Worm (Caenorhabditis elegans) whole organism, L1 larva: ENCODE data around the gene fem-3.

Source experiments
- C04F5.9 ChIP-seq: sonication (generic microtip); optimal IDR thresholded peaks from 2 replicates; lab custom pipeline; 2016; ENCODE audit warnings: missing genetic modification characterization, missing compliant biosample characterization
- C16A3.4 ChIP-seq: fragments of 150-350 bp; optimal IDR thresholded peaks from 2 replicates; lab custom pipeline; 2014; ENCODE audit warnings: missing biosample characterization, missing genetic modification characterization
- C34B4.2 ChIP-seq: sonication (generic microtip); optimal IDR thresholded peaks from 2 replicates; lab custom pipeline; 2017; ENCODE audit warnings: mild to moderate bottlenecking, missing genetic modification characterization, missing compliant biosample characterization
- F16B12.6 ChIP-seq: fragments of 150-350 bp; optimal IDR thresholded peaks from 2 replicates; lab custom pipeline; 2014; ENCODE audit warnings: missing biosample characterization, missing genetic modification characterization
- alr-1 ChIP-seq: fragments of 200-800 bp; sonication (Bioruptor generic); optimal IDR thresholded peaks from 2 replicates; lab custom pipeline; 2018; ENCODE audit warnings: borderline replicate concordance, mild to moderate bottlenecking, missing genetic modification characterization, missing compliant biosample characterization
- aly-2 ChIP-seq: fragments of 150-350 bp; optimal IDR thresholded peaks from 2 replicates; lab custom pipeline; 2014; ENCODE audit warnings: missing biosample characterization, missing genetic modification characterization
- ama-1 ChIP-seq: fragments of 150-350 bp; optimal IDR thresholded peaks from 2 replicates; lab custom pipeline; 2014
- blmp-1 ChIP-seq: fragments of 150-350 bp; optimal IDR thresholded peaks from 2 replicates; lab custom pipeline; 2014; ENCODE audit warnings: missing biosample characterization, missing genetic modification characterization
- ceh-63 ChIP-seq: fragments of 200-800 bp; sonication (Bioruptor generic); optimal IDR thresholded peaks from 2 replicates; lab custom pipeline; 2018; ENCODE audit warnings: mild to moderate bottlenecking, missing genetic modification characterization, missing compliant biosample characterization
- ceh-88 ChIP-seq: fragments of 200-800 bp; sonication (Bioruptor generic); IDR thresholded peaks from 2 replicates; pipeline ENCODE4 v1.3.6; 2022; ENCODE audit warnings: missing genetic modification characterization, missing compliant biosample characterization
- ceh-90 ChIP-seq: sonication (generic microtip); optimal IDR thresholded peaks from 2 replicates; lab custom pipeline; 2016; ENCODE audit warnings: missing genetic modification characterization, missing compliant biosample characterization
- ces-1 ChIP-seq: fragments of 150-350 bp; optimal IDR thresholded peaks from 2 replicates; lab custom pipeline; 2014; ENCODE audit warnings: missing biosample characterization, missing genetic modification reagents, missing genetic modification characterization
- dsc-1 ChIP-seq: sonication (generic microtip); optimal IDR thresholded peaks from 2 replicates; lab custom pipeline; 2016; ENCODE audit warnings: mild to moderate bottlenecking, missing genetic modification characterization, missing compliant biosample characterization
- efl-1 ChIP-seq, 4 experiments: fragments of 150-350 bp; optimal IDR thresholded peaks in 3 of 4; peaks in 1 of 4; 1 replicate in 1 of 4; 2 replicates in 3 of 4; lab custom pipeline; 2014; ENCODE audit warnings: missing biosample characterization in 2 of 4, missing genetic modification characterization in 2 of 4, missing genetic modification reagents in 2 of 4
- efl-3 ChIP-seq: fragments of 200-800 bp; sonication (Bioruptor generic); optimal IDR thresholded peaks from 2 replicates; lab custom pipeline; 2018; ENCODE audit warnings: mild to moderate bottlenecking, missing genetic modification characterization, missing compliant biosample characterization
- elt-3 ChIP-seq, 6 experiments: fragments of 150-350 bp in 1 of 6; sonication (generic microtip); optimal IDR thresholded peaks; 2 replicates each; lab custom pipeline; 2017 to 2018; ENCODE audit warnings: missing biosample characterization in 6 of 6, missing genetic modification characterization in 6 of 6, inconsistent platforms in 1 of 6
- ets-5 ChIP-seq: fragments of 200-800 bp; sonication (Bioruptor generic); IDR thresholded peaks from 2 replicates; pipeline ENCODE4 v1.3.6; 2022; ENCODE audit warnings: missing genetic modification characterization, missing compliant biosample characterization
- fos-1 ChIP-seq: fragments of 150-350 bp; optimal IDR thresholded peaks from 2 replicates; lab custom pipeline; 2014; ENCODE audit warnings: missing biosample characterization, missing genetic modification characterization
- hlh-17 ChIP-seq: fragments of 200-800 bp; sonication (Bioruptor generic); optimal IDR thresholded peaks from 2 replicates; lab custom pipeline; 2018; ENCODE audit warnings: missing genetic modification characterization, mild to moderate bottlenecking, missing compliant biosample characterization, moderate library complexity, borderline replicate concordance
- hlh-4 ChIP-seq: sonication (generic microtip); optimal IDR thresholded peaks from 2 replicates; lab custom pipeline; 2016; ENCODE audit warnings: mild to moderate bottlenecking, missing genetic modification characterization, missing compliant biosample characterization
- isw-1 ChIP-seq: fragments of 200-800 bp; sonication (Bioruptor generic); IDR thresholded peaks from 2 replicates; pipeline ENCODE4 v1.3.6; 2022; ENCODE audit warnings: missing genetic modification characterization, missing compliant biosample characterization
- lin-14 ChIP-seq: fragments of 200-800 bp; sonication (Bioruptor generic); optimal IDR thresholded peaks from 2 replicates; lab custom pipeline; 2018; ENCODE audit warnings: mild to moderate bottlenecking, missing genetic modification characterization, moderate library complexity, missing compliant biosample characterization
- lin-15B ChIP-seq: fragments of 150-350 bp; sonication (generic microtip); optimal IDR thresholded peaks from 3 replicates; lab custom pipeline; 2014; ENCODE audit warnings: missing biosample characterization, missing genetic modification characterization
- lir-3 ChIP-seq: sonication (generic microtip); optimal IDR thresholded peaks from 2 replicates; lab custom pipeline; 2016; ENCODE audit warnings: mild to moderate bottlenecking, missing genetic modification characterization, moderate library complexity, missing compliant biosample characterization; ENCODE audit not compliant: poor library complexity
- lsy-2 ChIP-seq, 2 experiments: fragments of 150-350 bp; optimal IDR thresholded peaks; 2 replicates each; lab custom pipeline; 2014; ENCODE audit warnings: missing biosample characterization in 2 of 2, missing genetic modification characterization in 2 of 2
- mab-9 ChIP-seq: fragments of 200-800 bp; sonication (Bioruptor generic); IDR thresholded peaks from 2 replicates; pipeline ENCODE4 v1.3.6; 2022; ENCODE audit warnings: missing genetic modification reagents, missing genetic modification characterization, missing compliant biosample characterization
- mdl-1 ChIP-seq, 2 experiments: fragments of 150-350 bp; optimal IDR thresholded peaks; 2 replicates each; lab custom pipeline; 2014 to 2017; ENCODE audit warnings: missing biosample characterization in 2 of 2, missing genetic modification characterization in 2 of 2, inconsistent platforms in 1 of 2
- mef-2 ChIP-seq: fragments of 150-350 bp; optimal IDR thresholded peaks from 2 replicates; lab custom pipeline; 2014; ENCODE audit warnings: missing biosample characterization, missing genetic modification characterization
- nhr-12 ChIP-seq: sonication (generic microtip); optimal IDR thresholded peaks from 2 replicates; lab custom pipeline; 2017; ENCODE audit warnings: missing biosample characterization, missing genetic modification characterization
- nhr-19 ChIP-seq: fragments of 200-800 bp; sonication (Bioruptor generic); conservative IDR thresholded peaks from 2 replicates; pipeline ENCODE4 v1.3.6; 2022; ENCODE audit warnings: missing genetic modification characterization, missing compliant biosample characterization
- nhr-28 ChIP-seq: fragments of 150-350 bp; optimal IDR thresholded peaks from 2 replicates; lab custom pipeline; 2014; ENCODE audit warnings: missing biosample characterization, missing genetic modification characterization
- nhr-47 ChIP-seq: sonication (generic microtip); optimal IDR thresholded peaks from 2 replicates; lab custom pipeline; 2016; ENCODE audit warnings: mild to moderate bottlenecking, missing genetic modification characterization, moderate library complexity, missing compliant biosample characterization
- nhr-71 ChIP-seq: sonication (generic microtip); optimal IDR thresholded peaks from 2 replicates; lab custom pipeline; 2016; ENCODE audit warnings: mild to moderate bottlenecking, missing genetic modification characterization, moderate library complexity, missing compliant biosample characterization
- nhr-90 ChIP-seq: sonication (generic microtip); optimal IDR thresholded peaks from 2 replicates; lab custom pipeline; 2016; ENCODE audit warnings: mild to moderate bottlenecking, missing genetic modification characterization, missing compliant biosample characterization; ENCODE audit not compliant: poor library complexity
- pax-3 ChIP-seq: fragments of 200-800 bp; sonication (Bioruptor generic); optimal IDR thresholded peaks from 2 replicates; lab custom pipeline; 2018; ENCODE audit warnings: mild to moderate bottlenecking, missing genetic modification characterization, moderate library complexity, missing compliant biosample characterization
- rnt-1 ChIP-seq: sonication (generic microtip); optimal IDR thresholded peaks from 2 replicates; lab custom pipeline; 2016; ENCODE audit warnings: mild to moderate bottlenecking, missing genetic modification characterization, moderate library complexity, missing compliant biosample characterization
- skn-1 ChIP-seq: fragments of 150-350 bp; optimal IDR thresholded peaks from 2 replicates; lab custom pipeline; 2014; ENCODE audit warnings: missing biosample characterization, missing genetic modification characterization
- snu-23 ChIP-seq: sonication (generic microtip); optimal IDR thresholded peaks from 2 replicates; lab custom pipeline; 2016; ENCODE audit warnings: missing genetic modification characterization, missing compliant biosample characterization
- sptf-1 ChIP-seq: fragments of 150-350 bp; optimal IDR thresholded peaks from 2 replicates; lab custom pipeline; 2014; ENCODE audit warnings: missing biosample characterization, missing genetic modification characterization
- tbx-2 ChIP-seq: sonication (generic microtip); optimal IDR thresholded peaks from 2 replicates; lab custom pipeline; 2016; ENCODE audit warnings: missing genetic modification characterization, missing compliant biosample characterization
- unc-130 ChIP-seq: fragments of 150-350 bp; optimal IDR thresholded peaks from 2 replicates; lab custom pipeline; 2017; ENCODE audit warnings: missing biosample characterization, missing genetic modification characterization, inconsistent platforms
- unc-30 ChIP-seq: sonication (generic microtip); optimal IDR thresholded peaks from 2 replicates; lab custom pipeline; 2017; ENCODE audit warnings: missing biosample characterization, missing genetic modification characterization
- unc-62 ChIP-seq: fragments of 150-350 bp; optimal IDR thresholded peaks from 2 replicates; lab custom pipeline; 2014; ENCODE audit warnings: missing biosample characterization, missing genetic modification reagents, missing genetic modification characterization
- unc-86 ChIP-seq: sonication (generic microtip); optimal IDR thresholded peaks from 2 replicates; lab custom pipeline; 2016; ENCODE audit warnings: missing genetic modification characterization, missing compliant biosample characterization
- vab-15 ChIP-seq: sonication (generic microtip); optimal IDR thresholded peaks from 2 replicates; lab custom pipeline; 2017; ENCODE audit warnings: missing genotype, mild to moderate bottlenecking, missing genetic modification characterization, missing compliant biosample characterization
- xbp-1 ChIP-seq: sonication (generic microtip); optimal IDR thresholded peaks from 2 replicates; lab custom pipeline; 2016; ENCODE audit warnings: missing genetic modification characterization, missing compliant biosample characterization
- zip-4 ChIP-seq: fragments of 200-800 bp; sonication (Bioruptor generic); optimal IDR thresholded peaks from 2 replicates; lab custom pipeline; 2018; ENCODE audit warnings: mild to moderate bottlenecking, missing genetic modification characterization, moderate library complexity, missing compliant biosample characterization

fem-3 gene

DNA sequence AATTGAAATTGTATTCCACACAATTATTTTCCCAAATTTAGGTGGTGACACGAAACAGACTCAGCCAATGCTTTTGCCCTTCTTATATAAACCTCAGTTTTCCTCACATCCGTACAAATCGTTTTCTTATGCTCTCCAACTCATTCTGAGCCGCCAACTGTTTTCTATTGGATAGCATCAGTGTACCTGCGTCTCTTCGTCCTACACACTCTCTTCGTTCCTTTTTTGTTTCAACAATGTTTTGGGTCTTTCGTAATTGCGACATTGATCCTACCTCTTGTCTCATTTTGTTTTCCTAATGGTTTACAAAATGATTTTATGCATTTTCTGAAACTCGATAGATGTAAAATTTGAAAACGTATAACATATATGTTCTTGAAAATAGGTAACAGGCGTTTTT is 25.4 kb upstream of the fem-3 start:
- TF ChIP-seq ets-5, result no peak
- no peak for TF ChIP-seq unc-30 (tag; lab: Kevin White, UChicago)
- TF ChIP-seq isw-1 (GFP tag; lab: Robert Waterston, UW), result no peak
- no peak for TF ChIP-seq mef-2 (tag; lab: Kevin White, UChicago)
- TF ChIP-seq aly-2 (tag; lab: Kevin White, UChicago), result no peak
- peak; percentile 12 for TF ChIP-seq dsc-1 (tag; lab: Kevin White, UChicago)
- no peak for TF ChIP-seq xbp-1 (tag; lab: Kevin White, UChicago)
- TF ChIP-seq C34B4.2 (tag; lab: Kevin White, UChicago), result no peak
- TF ChIP-seq skn-1 (tag; lab: Kevin White, UChicago), result no peak
- no peak for TF ChIP-seq elt-3 (tag; optimal IDR thresholded peaks at IDR 0.05; lab: Kevin White, UChicago)
- no peak for TF ChIP-seq zip-4 (GFP tag; lab: Kevin White, UChicago)
- TF ChIP-seq pax-3 (tag; lab: Kevin White, UChicago), result no peak
- no peak for TF ChIP-seq vab-15 (tag; lab: Kevin White, UChicago)
- no peak for TF ChIP-seq ceh-90 (tag; lab: Kevin White, UChicago)
- no peak for TF ChIP-seq unc-86
- no peak for TF ChIP-seq lir-3
- peak; percentile 19 for TF ChIP-seq unc-130 (tag; lab: Kevin White, UChicago)
- peak in 1 of 2 experiments; percentile 9 for TF ChIP-seq efl-1 (optimal IDR thresholded peaks at IDR 0.05; lab: Kevin White, UChicago)
- TF ChIP-seq efl-1 (GFP tag; optimal IDR thresholded peaks at IDR 0.05 in 1 of 2; lab: Kevin White, UChicago), result no peak
- TF ChIP-seq nhr-71 (tag; lab: Kevin White, UChicago), result peak; percentile 57
- peak; percentile 20 for TF ChIP-seq snu-23 (GFP tag; lab: Kevin White, UChicago)
- TF ChIP-seq nhr-12, result no peak
- peak; percentile 24 for TF ChIP-seq lin-14
- no peak for TF ChIP-seq lin-15B (tag; lab: Kevin White, UChicago)
- TF ChIP-seq alr-1 (tag; lab: Kevin White, UChicago), result no peak
- no peak for TF ChIP-seq ces-1 (GFP tag; lab: Kevin White, UChicago)
- no peak for TF ChIP-seq sptf-1 (tag; lab: Kevin White, UChicago)
- TF ChIP-seq efl-3 (GFP tag; lab: Kevin White, UChicago), result no peak
- TF ChIP-seq C16A3.4 (tag; lab: Kevin White, UChicago), result no peak
- TF ChIP-seq rnt-1 (tag; lab: Kevin White, UChicago), result peak; percentile 78
- TF ChIP-seq fos-1 (tag; lab: Kevin White, UChicago), result no peak
- no peak for TF ChIP-seq tbx-2
- no peak for TF ChIP-seq unc-62 (GFP tag; lab: Kevin White, UChicago)
- no peak for TF ChIP-seq mdl-1 (tag; optimal IDR thresholded peaks at IDR 0.05; lab: Kevin White, UChicago)
- TF ChIP-seq ceh-63 (GFP tag; lab: Kevin White, UChicago), result no peak
- TF ChIP-seq F16B12.6 (tag; lab: Kevin White, UChicago), result no peak
- TF ChIP-seq hlh-4 (tag; lab: Kevin White, UChicago), result no peak
- no peak for TF ChIP-seq blmp-1
- peak; percentile 18; the same call in 1 of the 2 replicates for TF ChIP-seq nhr-19 (GFP tag; lab: Robert Waterston, UW)
- no peak for TF ChIP-seq nhr-47 (tag; lab: Kevin White, UChicago)
- TF ChIP-seq lsy-2 (tag; optimal IDR thresholded peaks at IDR 0.05; lab: Kevin White, UChicago), result no peak
- no peak for TF ChIP-seq nhr-28 (tag; lab: Kevin White, UChicago)
- no peak for TF ChIP-seq ama-1 (lab: Kevin White, UChicago)
- TF ChIP-seq hlh-17 (GFP tag; lab: Kevin White, UChicago), result no peak
- no peak for TF ChIP-seq C04F5.9 (tag; lab: Kevin White, UChicago)
- no peak for TF ChIP-seq nhr-90 (tag; lab: Kevin White, UChicago)
- no peak for TF ChIP-seq ceh-88 (GFP tag; lab: Robert Waterston, UW)
- TF ChIP-seq mab-9 (GFP tag; lab: Robert Waterston, UW), result no peak
